Worm (Caenorhabditis elegans) whole organism, early embryonic: Measurements from ENCODE around the gene sms-1.

ENCODE experiments used
- ama-1 ChIP-seq: fragments of 150-350 bp; optimal IDR thresholded peaks from 2 replicates; lab custom pipeline; 2014
- ceh-36 ChIP-seq: sonication (generic microtip); optimal IDR thresholded peaks from 2 replicates; lab custom pipeline; 2016; ENCODE audit warnings: missing genetic modification characterization, inconsistent platforms, missing compliant biosample characterization
- ets-7 ChIP-seq: sonication (generic microtip); optimal IDR thresholded peaks from 2 replicates; lab custom pipeline; 2016; ENCODE audit warnings: missing genotype, missing genetic modification characterization, missing compliant biosample characterization
- flt-1 ChIP-seq: fragments of 200-800 bp; sonication (Bioruptor generic); IDR thresholded peaks from 2 replicates; pipeline ENCODE4 v1.3.6; 2022; ENCODE audit warnings: missing genetic modification characterization, missing compliant biosample characterization
- hmbx-1 ChIP-seq: sonication (generic microtip); optimal IDR thresholded peaks from 2 replicates; lab custom pipeline; 2016; ENCODE audit warnings: mild to moderate bottlenecking, missing genetic modification characterization, missing compliant biosample characterization
- hmg-4 ChIP-seq: fragments of 200-800 bp; sonication (Bioruptor generic); optimal IDR thresholded peaks from 2 replicates; lab custom pipeline; 2018; ENCODE audit warnings: mild to moderate bottlenecking, missing genetic modification characterization, missing compliant biosample characterization
- hnd-1 ChIP-seq: sonication (generic microtip); optimal IDR thresholded peaks from 2 replicates; lab custom pipeline; 2016; ENCODE audit warnings: missing genetic modification characterization, missing compliant biosample characterization
- pes-1 ChIP-seq: fragments of 200-800 bp; sonication (Bioruptor generic); IDR thresholded peaks from 2 replicates; pipeline ENCODE4 v1.3.6; 2022; ENCODE audit warnings: missing genetic modification reagents, missing genetic modification characterization, missing compliant biosample characterization
- tbx-37 ChIP-seq: fragments of 200-800 bp; sonication (Bioruptor generic); conservative IDR thresholded peaks from 2 replicates; pipeline ENCODE4 v1.3.6; 2022; ENCODE audit warnings: missing genetic modification reagents, missing genetic modification characterization, missing compliant biosample characterization

DNA sequence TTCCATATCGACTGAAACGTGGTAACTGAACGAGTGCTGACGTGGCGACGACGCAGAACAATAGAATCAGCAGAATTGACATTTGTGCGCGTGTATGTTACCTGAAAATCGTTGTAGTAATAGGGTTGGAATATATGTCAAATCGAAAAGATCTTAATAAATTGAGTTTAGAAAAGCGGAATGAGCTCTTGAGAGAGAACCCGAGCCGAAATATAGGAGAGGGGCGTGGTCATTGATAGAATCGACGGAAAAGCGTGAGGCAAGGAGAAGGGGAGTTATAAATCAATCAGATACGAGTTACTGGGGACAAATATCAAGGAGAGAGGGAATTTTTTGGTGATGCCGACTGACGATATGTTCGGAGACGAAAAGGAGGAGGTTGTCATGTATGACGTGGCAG is 12.7 kb upstream of the sms-1 start, which contains the start of gene M04B2.6:
- no peak for TF ChIP-seq ama-1 (lab: Kevin White, UChicago)
- no peak for TF ChIP-seq flt-1 (GFP tag; lab: Robert Waterston, UW)
- TF ChIP-seq ceh-36 (tag; lab: Kevin White, UChicago), result no peak
- no peak for TF ChIP-seq hnd-1 (tag; lab: Kevin White, UChicago)
- TF ChIP-seq tbx-37, result no peak
- no peak for TF ChIP-seq pes-1 (GFP tag; lab: Robert Waterston, UW)
- no peak for TF ChIP-seq hmg-4 (GFP tag; lab: Kevin White, UChicago)
- TF ChIP-seq hmbx-1 (tag; lab: Kevin White, UChicago), result no peak
- TF ChIP-seq ets-7 (tag; lab: Kevin White, UChicago), result no peak
